Fruit fly (Drosophila melanogaster) whole organism, embryonic: ENCODE measurements around the gene CtsF.

Experiments
- CG10321 ChIP-seq: fragments of 200-800 bp; sonication (Bioruptor generic); IDR thresholded peaks from 2 replicates; pipeline ENCODE4 v1.3.6; 2022; ENCODE audit warnings: missing biosample characterization, missing genetic modification characterization
- CG10431 ChIP-seq: fragments of 200-800 bp; sonication (Bioruptor generic); optimal IDR thresholded peaks from 3 replicates; lab custom pipeline; 2018; ENCODE audit warnings: missing biosample characterization, mild to moderate bottlenecking, missing genetic modification characterization
- CG12769 ChIP-seq: fragments of 200-800 bp; sonication (Bioruptor generic); optimal IDR thresholded peaks from 2 replicates; lab custom pipeline; 2019; ENCODE audit warnings: missing biosample characterization, mild to moderate bottlenecking, missing genetic modification characterization, moderate library complexity
- CG13775 ChIP-seq: fragments of 200-800 bp; sonication (Bioruptor generic); optimal IDR thresholded peaks from 3 replicates; lab custom pipeline; 2017; ENCODE audit warnings: missing biosample characterization, mild to moderate bottlenecking, missing genetic modification characterization
- CG14667 ChIP-seq: fragments of 200-800 bp; sonication (Bioruptor generic); IDR thresholded peaks from 2 replicates; pipeline ENCODE4 v1.3.6; 2022; ENCODE audit warnings: missing biosample characterization, missing genetic modification characterization
- CG16779 ChIP-seq: fragments of 200-800 bp; sonication (Bioruptor generic); IDR thresholded peaks from 2 replicates; pipeline ENCODE4 v1.3.6; 2022; ENCODE audit warnings: missing biosample characterization, missing genetic modification characterization
- CG17328 ChIP-seq: fragments of 200-800 bp; sonication (Bioruptor generic); IDR thresholded peaks from 2 replicates; pipeline ENCODE4 v1.3.6; 2022; ENCODE audit warnings: missing biosample characterization, missing genetic modification characterization
- CG2875 ChIP-seq: fragments of 200-800 bp; sonication (Bioruptor generic); optimal IDR thresholded peaks from 2 replicates; lab custom pipeline; 2017; ENCODE audit warnings: missing biosample characterization, mild to moderate bottlenecking, missing genetic modification characterization, missing genetic modification reagents
- CG4617 ChIP-seq: fragments of 200-800 bp; sonication (Bioruptor generic); optimal IDR thresholded peaks from 3 replicates; lab custom pipeline; 2016; ENCODE audit warnings: missing biosample characterization, missing genetic modification characterization, borderline replicate concordance
- CG6791 ChIP-seq: fragments of 200-800 bp; sonication (Bioruptor generic); IDR thresholded peaks from 3 replicates; pipeline ENCODE4 v1.3.6; 2022; ENCODE audit warnings: missing biosample characterization, missing genetic modification characterization; ENCODE audit not compliant: partially characterized antibody
- CG8765 ChIP-seq: fragments of 200-800 bp; sonication (Bioruptor generic); IDR thresholded peaks from 2 replicates; pipeline ENCODE4 v1.3.6; 2022; ENCODE audit warnings: missing biosample characterization, missing genetic modification characterization
- CG8944 ChIP-seq: fragments of 200-800 bp; sonication (Bioruptor generic); optimal IDR thresholded peaks from 3 replicates; lab custom pipeline; 2016; ENCODE audit warnings: missing biosample characterization, missing genetic modification characterization
- CG9437 ChIP-seq: fragments of 200-800 bp; sonication (Bioruptor generic); optimal IDR thresholded peaks from 2 replicates; lab custom pipeline; 2018; ENCODE audit warnings: missing biosample characterization, mild to moderate bottlenecking, missing genetic modification characterization
- CG9727 ChIP-seq: fragments of 200-800 bp; sonication (Bioruptor generic); optimal IDR thresholded peaks from 3 replicates; lab custom pipeline; 2017; ENCODE audit warnings: missing biosample characterization, mild to moderate bottlenecking, missing genetic modification characterization
- CG9876 ChIP-seq: fragments of 200-800 bp; sonication (Bioruptor generic); optimal IDR thresholded peaks from 2 replicates; lab custom pipeline; 2016; ENCODE audit warnings: missing biosample characterization, missing genetic modification characterization
- CTCF ChIP-seq: fragments of 200-800 bp; sonication (Bioruptor generic); optimal IDR thresholded peaks from 2 replicates; lab custom pipeline; 2017; ENCODE audit warnings: missing biosample characterization, mild to moderate bottlenecking, missing genetic modification characterization, moderate library complexity
- CoRest ChIP-seq: fragments of 200-800 bp; sonication (Bioruptor generic); optimal IDR thresholded peaks from 3 replicates; lab custom pipeline; 2018; ENCODE audit warnings: missing biosample characterization, mild to moderate bottlenecking, missing genetic modification characterization, moderate library complexity
- D19B ChIP-seq: fragments of 200-800 bp; sonication (Bioruptor generic); optimal IDR thresholded peaks from 2 replicates; lab custom pipeline; 2017; ENCODE audit warnings: missing biosample characterization, mild to moderate bottlenecking, missing genetic modification characterization
- Ets65A ChIP-seq: fragments of 200-800 bp; sonication (Bioruptor generic); peaks from one replicate; lab custom pipeline; 2016; ENCODE audit warnings: missing biosample characterization, missing genetic modification characterization
- Mad ChIP-seq: fragments of 200-800 bp; sonication (Bioruptor generic); optimal IDR thresholded peaks from 2 replicates; lab custom pipeline; 2016; ENCODE audit warnings: missing biosample characterization, missing genetic modification characterization
- NC2β ChIP-seq: fragments of 200-800 bp; sonication (Bioruptor generic); optimal IDR thresholded peaks from 2 replicates; lab custom pipeline; 2016; ENCODE audit warnings: missing biosample characterization, missing genetic modification characterization
- Oaz ChIP-seq: fragments of 200-800 bp; sonication (Bioruptor generic); IDR thresholded peaks from 2 replicates; pipeline ENCODE4 v1.3.6; 2022; ENCODE audit warnings: missing biosample characterization, missing genetic modification characterization
- Ptx1 ChIP-seq: fragments of 200-800 bp; sonication (Bioruptor generic); IDR thresholded peaks from 2 replicates; pipeline ENCODE4 v1.3.6; 2022; ENCODE audit warnings: missing biosample characterization, missing genetic modification characterization
- ab ChIP-seq: fragments of 200-800 bp; sonication (Bioruptor generic); optimal IDR thresholded peaks from 2 replicates; lab custom pipeline; 2016; ENCODE audit warnings: missing biosample characterization, missing genetic modification characterization
- aop ChIP-seq: fragments of 200-800 bp; sonication (Bioruptor generic); IDR thresholded peaks from 2 replicates; pipeline ENCODE4 v1.3.6; 2022; ENCODE audit warnings: missing biosample characterization, missing genetic modification characterization
- bcd ChIP-seq: fragments of 200-800 bp; sonication (Bioruptor generic); optimal IDR thresholded peaks from 2 replicates; lab custom pipeline; 2017; ENCODE audit warnings: missing biosample characterization, mild to moderate bottlenecking, missing genetic modification characterization
- cas ChIP-seq: fragments of 200-800 bp; sonication (Bioruptor generic); IDR thresholded peaks from 2 replicates; pipeline ENCODE4 v1.3.6; 2022; ENCODE audit warnings: missing biosample characterization, missing genetic modification characterization
- cg ChIP-seq: fragments of 200-800 bp; sonication (Bioruptor generic); optimal IDR thresholded peaks from 3 replicates; lab custom pipeline; 2019; ENCODE audit warnings: missing biosample characterization, mild to moderate bottlenecking, missing genetic modification characterization, moderate library complexity
- chinmo ChIP-seq: fragments of 200-800 bp; sonication (Bioruptor generic); IDR thresholded peaks from 4 replicates; pipeline ENCODE4 v1.3.6; 2022; ENCODE audit warnings: missing biosample characterization, missing genetic modification characterization; ENCODE audit not compliant: partially characterized antibody
- chm ChIP-seq: fragments of 200-800 bp; sonication (Bioruptor generic); IDR thresholded peaks from 2 replicates; pipeline ENCODE4 v1.3.6; 2022; ENCODE audit warnings: missing biosample characterization, missing genetic modification characterization
- crol ChIP-seq: fragments of 200-800 bp; sonication (Bioruptor generic); IDR thresholded peaks from 2 replicates; pipeline ENCODE4 v1.3.6; 2022; ENCODE audit warnings: missing biosample characterization, missing genetic modification characterization
- dpn ChIP-seq, 2 experiments: fragments of 200-800 bp; sonication (Bioruptor generic); optimal IDR thresholded peaks; 3 replicates each; lab custom pipeline; 2016; ENCODE audit warnings: missing biosample characterization in 2 of 2, missing genetic modification characterization in 2 of 2
- fd102C ChIP-seq: fragments of 200-800 bp; sonication (Bioruptor generic); optimal IDR thresholded peaks from 2 replicates; lab custom pipeline; 2018; ENCODE audit warnings: missing biosample characterization, mild to moderate bottlenecking, missing genetic modification characterization, moderate library complexity
- grau ChIP-seq: fragments of 200-800 bp; optimal IDR thresholded peaks from 3 replicates; lab custom pipeline; 2019; ENCODE audit warnings: missing biosample characterization, mild to moderate bottlenecking, missing genetic modification characterization, moderate library complexity
- gsb ChIP-seq: fragments of 200-800 bp; sonication (Bioruptor generic); IDR thresholded peaks from 2 replicates; pipeline ENCODE4 v1.3.6; 2022; ENCODE audit warnings: missing biosample characterization, missing genetic modification characterization
- ham ChIP-seq: fragments of 200-800 bp; sonication (Bioruptor generic); IDR thresholded peaks from 2 replicates; pipeline ENCODE4 v1.3.6; 2022; ENCODE audit warnings: missing biosample characterization, missing genetic modification characterization
- hbn ChIP-seq: fragments of 200-800 bp; sonication (Bioruptor generic); IDR thresholded peaks from 2 replicates; pipeline ENCODE4 v1.3.6; 2022; ENCODE audit warnings: missing biosample characterization, missing genetic modification characterization; ENCODE audit not compliant: partially characterized antibody
- mld ChIP-seq: fragments of 200-800 bp; sonication (Bioruptor generic); IDR thresholded peaks from 3 replicates; pipeline ENCODE4 v1.3.6; 2022; ENCODE audit warnings: missing biosample characterization, missing genetic modification characterization; ENCODE audit not compliant: partially characterized antibody
- nerfin-1 ChIP-seq: fragments of 200-800 bp; sonication (Bioruptor generic); optimal IDR thresholded peaks from 3 replicates; lab custom pipeline; 2019; ENCODE audit warnings: missing biosample characterization, mild to moderate bottlenecking, missing genetic modification characterization, moderate library complexity
- nmo ChIP-seq: fragments of 200-800 bp; sonication (Bioruptor generic); optimal IDR thresholded peaks from 2 replicates; lab custom pipeline; 2018; ENCODE audit warnings: missing biosample characterization, mild to moderate bottlenecking, missing genetic modification characterization, moderate library complexity
- prd ChIP-seq, 3 experiments: fragments of >200 bp in 2 of 3; fragments of 200-800 bp in 1 of 3; sonication (Bioruptor generic) in 1 of 3; optimal IDR thresholded peaks in 2 of 3; IDR thresholded peaks in 1 of 3; 2 replicates in 2 of 3; 3 replicates in 1 of 3; pipeline versions ENCODE4 v1.3.6 to Lab custom; 2017 to 2022; ENCODE audit warnings: missing biosample characterization in 1 of 3, missing genetic modification characterization in 1 of 3
- pzg ChIP-seq: fragments of 200-800 bp; sonication (Bioruptor generic); optimal IDR thresholded peaks from 3 replicates; lab custom pipeline; 2018; ENCODE audit warnings: missing biosample characterization, mild to moderate bottlenecking, missing genetic modification characterization, moderate library complexity
- ranshi ChIP-seq: fragments of 200-800 bp; sonication (Bioruptor generic); IDR thresholded peaks from 2 replicates; pipeline ENCODE4 v1.3.6; 2022; ENCODE audit warnings: missing biosample characterization, missing genetic modification characterization
- sisA ChIP-seq: fragments of 200-800 bp; sonication (Bioruptor generic); IDR thresholded peaks from 2 replicates; pipeline ENCODE4 v1.3.6; 2022; ENCODE audit warnings: missing biosample characterization, missing genetic modification characterization
- slou ChIP-seq: fragments of 200-800 bp; sonication (Bioruptor generic); optimal IDR thresholded peaks from 3 replicates; lab custom pipeline; 2016; ENCODE audit warnings: missing biosample characterization, missing genetic modification characterization
- ttk ChIP-seq: fragments of 200-800 bp; sonication (Bioruptor generic); IDR thresholded peaks from 2 replicates; pipeline ENCODE4 v2.1.2; 2022; ENCODE audit warnings: missing biosample characterization, missing genetic modification characterization
- tx ChIP-seq: fragments of 200-800 bp; sonication (Bioruptor generic); optimal IDR thresholded peaks from 2 replicates; lab custom pipeline; 2016; ENCODE audit warnings: missing biosample characterization, missing genetic modification characterization
- zf30C ChIP-seq: fragments of 200-800 bp; sonication (Bioruptor generic); optimal IDR thresholded peaks from 3 replicates; lab custom pipeline; 2018; ENCODE audit warnings: missing biosample characterization, mild to moderate bottlenecking, missing genetic modification characterization
- zfh2 ChIP-seq: fragments of 200-800 bp; sonication (Bioruptor generic); optimal IDR thresholded peaks from 2 replicates; lab custom pipeline; 2016; ENCODE audit warnings: missing biosample characterization, missing genetic modification characterization

CtsF gene

dm6 chr3R:5298599-5299307, 47.2 kb upstream of the CtsF start (continued):
- TF ChIP-seq dpn (GFP tag; optimal IDR thresholded peaks at IDR 0.05; lab: Kevin White, UChicago) (peak; percentile 66 to 70), ttk (peak; percentile 47; the same call in 1 of the 2 replicates), Mad (GFP tag; lab: Kevin White, UChicago) (peak; percentile 37), Ets65A (peak; percentile 96), Ptx1 (GFP tag; lab: Robert Waterston, UW) (peak; percentile 74), chm (GFP tag; lab: Robert Waterston, UW) (0 out of 2 replicates have a peak, but pooled peaks have one; percentile 54), CG4617 (peak; percentile 24), CG14667 (GFP tag; lab: Robert Waterston, UW) (peak; percentile 62; the same call in 1 of the 2 replicates), NC2β (GFP tag; lab: Kevin White, UChicago) (peak; percentile 76), cas (0 out of 2 replicates have a peak, but pooled peaks have one; percentile 28), grau (tag; lab: Kevin White, UChicago) (peak; percentile 49), zfh2 (GFP tag; lab: Kevin White, UChicago) (peak; percentile 46), gsb (GFP tag; lab: Robert Waterston, UW) (0 out of 2 replicates have a peak, but pooled peaks have one; percentile 36), CG16779 (peak; percentile 31; the same call in 1 of the 2 replicates), Oaz (no peak), pzg (GFP tag; lab: Kevin White, UChicago) (peak; percentile 15), fd102C (GFP tag; lab: Kevin White, UChicago) (no peak), ham (GFP tag; lab: Robert Waterston, UW) (peak; percentile 16; the same call in 1 of the 2 replicates), chinmo (GFP tag; lab: Robert Waterston, UW) (0 out of 4 replicates have a peak, but pooled peaks have one; percentile 30), nmo (GFP tag; lab: Kevin White, UChicago) (peak; percentile 52), CG17328 (GFP tag; lab: Robert Waterston, UW) (no peak), CG2875 (GFP tag; lab: Kevin White, UChicago) (no peak), CG13775 (GFP tag; lab: Kevin White, UChicago) (peak; percentile 7), nerfin-1 (no peak), CG6791 (peak; percentile 77), bcd (peak; percentile 61), ab (GFP tag; lab: Kevin White, UChicago) (no peak), CTCF (GFP tag; lab: Kevin White, UChicago) (peak; percentile 98), cg (GFP tag; lab: Kevin White, UChicago) (no peak), slou (GFP tag; lab: Kevin White, UChicago) (peak; percentile 5), CG9727 (GFP tag; lab: Kevin White, UChicago) (peak; percentile 25), CG12769 (peak; percentile 18), CG8765 (GFP tag; lab: Robert Waterston, UW) (no peak), CG9876 (GFP tag; lab: Kevin White, UChicago) (peak; percentile 54), tx (GFP tag; lab: Kevin White, UChicago) (peak; percentile 42), aop (no peak), CG10431 (GFP tag; lab: Kevin White, UChicago) (no peak), sisA (GFP tag; lab: Robert Waterston, UW) (peak; percentile 82), hbn (GFP tag; lab: Robert Waterston, UW) (no peak), prd (optimal IDR thresholded peaks at IDR 0.05; lab: Kevin White, UChicago) (no peak), prd (GFP tag; IDR thresholded peaks at IDR 0.05; lab: Robert Waterston, UW) (peak; percentile 76), zf30C (GFP tag; lab: Kevin White, UChicago) (peak; percentile 29), crol (GFP tag; lab: Robert Waterston, UW) (0 out of 2 replicates have a peak, but pooled peaks have one; percentile 20), CG10321 (no peak), ranshi (peak; percentile 59), D19B (GFP tag; lab: Kevin White, UChicago) (no peak), CoRest (tag; lab: Kevin White, UChicago) (peak; percentile 60), CG8944 (peak; percentile 65), mld (GFP tag; lab: Robert Waterston, UW) (no peak), CG9437 (GFP tag; lab: Kevin White, UChicago) (no peak)
